Worm (Caenorhabditis elegans) whole organism, L4 larva: ENCODE data around the gene clc-11.
A peak's percentile ranks its signal among the peaks of the same experiment; 100 is the strongest.

ENCODE experiments used
- D1046.2 ChIP-seq: fragments of 200-800 bp; sonication (Bioruptor generic); IDR thresholded peaks from 2 replicates; pipeline ENCODE4 v1.3.6; 2022; ENCODE audit warnings: missing genetic modification characterization, missing compliant biosample characterization
- F10B5.3 ChIP-seq: sonication (generic microtip); optimal IDR thresholded peaks from 2 replicates; lab custom pipeline; 2016; ENCODE audit warnings: mild to moderate bottlenecking, missing genetic modification characterization, missing compliant biosample characterization
- F44E2.7 ChIP-seq: fragments of 200-800 bp; sonication (Bioruptor generic); IDR thresholded peaks from 2 replicates; pipeline ENCODE4 v2.1.2; 2022; ENCODE audit warnings: missing genetic modification characterization, missing compliant biosample characterization
- Y48G9A.11 ChIP-seq: fragments of 200-800 bp; sonication (Bioruptor generic); IDR thresholded peaks from 2 replicates; pipeline ENCODE4 v1.3.6; 2022; ENCODE audit warnings: missing genetic modification reagents, missing genetic modification characterization, missing compliant biosample characterization
- ZK337.2 ChIP-seq: fragments of 200-800 bp; sonication (Bioruptor generic); IDR thresholded peaks from 2 replicates; pipeline ENCODE4 v1.3.6; 2022; ENCODE audit warnings: missing genetic modification reagents, missing genetic modification characterization, missing compliant biosample characterization
- aha-1 ChIP-seq: fragments of 150-350 bp; peaks from one replicate; lab custom pipeline; 2014; ENCODE audit warnings: missing biosample characterization, missing genetic modification characterization
- aly-2 ChIP-seq: sonication (generic microtip); optimal IDR thresholded peaks from 2 replicates; lab custom pipeline; 2018; ENCODE audit warnings: missing biosample characterization, missing genetic modification characterization
- attf-4 ChIP-seq: sonication (generic microtip); optimal IDR thresholded peaks from 3 replicates; lab custom pipeline; 2017; ENCODE audit warnings: missing biosample characterization, missing genetic modification characterization
- ceh-20 ChIP-seq: fragments of 200-800 bp; sonication (Bioruptor generic); IDR thresholded peaks from 2 replicates; pipeline ENCODE4 v1.3.6; 2022; ENCODE audit warnings: missing genetic modification reagents, missing genetic modification characterization, missing compliant biosample characterization
- cey-2 ChIP-seq: sonication (generic microtip); optimal IDR thresholded peaks from 3 replicates; lab custom pipeline; 2017; ENCODE audit warnings: missing genetic modification characterization, mild to moderate bottlenecking, missing compliant biosample characterization, antibody characterized with exemption, borderline replicate concordance; ENCODE audit not compliant: insufficient read depth
- daf-16 ChIP-seq, 3 experiments: sonication (generic microtip); optimal IDR thresholded peaks; 2 replicates each; lab custom pipeline; 2016 to 2017; ENCODE audit warnings: missing genetic modification characterization in 3 of 3, missing genetic modification reagents in 3 of 3, mild to moderate bottlenecking in 2 of 3, missing compliant biosample characterization in 2 of 3, missing biosample characterization in 1 of 3, moderate library complexity in 1 of 3
- duxl-1 ChIP-seq: sonication (generic microtip); optimal IDR thresholded peaks from 2 replicates; lab custom pipeline; 2016; ENCODE audit warnings: mild to moderate bottlenecking, missing genetic modification characterization, moderate library complexity, missing compliant biosample characterization; ENCODE audit not compliant: poor library complexity
- hif-1 ChIP-seq, 2 experiments: sonication (generic microtip); optimal IDR thresholded peaks; 2 replicates each; lab custom pipeline; 2016 to 2017; ENCODE audit warnings: missing compliant biosample characterization in 2 of 2, missing genetic modification characterization in 2 of 2, missing genetic modification reagents in 2 of 2, missing genotype in 2 of 2, mild to moderate bottlenecking in 1 of 2
- hlh-30 ChIP-seq: sonication (generic microtip); optimal IDR thresholded peaks from 2 replicates; lab custom pipeline; 2017; ENCODE audit warnings: antibody characterized with exemption, mild to moderate bottlenecking, missing genetic modification characterization, missing compliant biosample characterization; ENCODE audit not compliant: insufficient read depth
- lim-7 ChIP-seq: fragments of 200-800 bp; sonication (Bioruptor generic); IDR thresholded peaks from 2 replicates; pipeline ENCODE4 v1.3.6; 2022; ENCODE audit warnings: missing genetic modification characterization, missing compliant biosample characterization
- lin-15B ChIP-seq: fragments of 150-350 bp; sonication (generic microtip); optimal IDR thresholded peaks from 3 replicates; lab custom pipeline; 2014; ENCODE audit warnings: missing biosample characterization, missing genetic modification characterization
- madf-9 ChIP-seq: fragments of 200-800 bp; sonication (Bioruptor generic); conservative IDR thresholded peaks from 2 replicates; pipeline ENCODE4 v1.3.6; 2022; ENCODE audit warnings: missing genetic modification reagents, missing genetic modification characterization, missing compliant biosample characterization
- mdl-1 ChIP-seq, 2 experiments: fragments of 150-350 bp in 1 of 2; sonication (generic microtip) in 1 of 2; optimal IDR thresholded peaks; 2 replicates each; lab custom pipeline; 2014 to 2017; ENCODE audit warnings: missing biosample characterization in 2 of 2, missing genetic modification characterization in 2 of 2
- nhr-10 ChIP-seq: fragments of 150-350 bp; optimal IDR thresholded peaks from 2 replicates; lab custom pipeline; 2014; ENCODE audit warnings: missing biosample characterization, missing genetic modification characterization
- nhr-11 ChIP-seq: fragments of 150-350 bp; optimal IDR thresholded peaks from 2 replicates; lab custom pipeline; 2014; ENCODE audit warnings: missing biosample characterization, missing genetic modification characterization
- nhr-28 ChIP-seq: fragments of 150-350 bp; optimal IDR thresholded peaks from 2 replicates; lab custom pipeline; 2014; ENCODE audit warnings: missing biosample characterization, missing genetic modification characterization
- nhr-76 ChIP-seq: fragments of 150-350 bp; optimal IDR thresholded peaks from 2 replicates; lab custom pipeline; 2014; ENCODE audit warnings: missing biosample characterization, missing genetic modification characterization
- nhr-77 ChIP-seq: fragments of 150-350 bp; optimal IDR thresholded peaks from 2 replicates; lab custom pipeline; 2014; ENCODE audit warnings: missing biosample characterization, missing genetic modification characterization
- php-3 ChIP-seq: fragments of 200-800 bp; sonication (Bioruptor generic); IDR thresholded peaks from 2 replicates; pipeline ENCODE4 v1.3.6; 2022; ENCODE audit warnings: missing genetic modification reagents, missing genetic modification characterization, missing compliant biosample characterization
- pqm-1 ChIP-seq: sonication (generic microtip); optimal IDR thresholded peaks from 2 replicates; lab custom pipeline; 2017; ENCODE audit warnings: missing biosample characterization, missing genetic modification characterization
- set-16 ChIP-seq: fragments of 200-800 bp; sonication (Bioruptor generic); IDR thresholded peaks from 2 replicates; pipeline ENCODE4 v1.3.6; 2022; ENCODE audit warnings: missing genetic modification reagents, missing genetic modification characterization, missing compliant biosample characterization
- snpc-1.2 ChIP-seq: fragments of 200-800 bp; sonication (Bioruptor generic); IDR thresholded peaks from 2 replicates; pipeline ENCODE4 v1.3.6; 2022; ENCODE audit warnings: missing genetic modification reagents, missing genetic modification characterization, missing compliant biosample characterization
- snpc-4 ChIP-seq: fragments of 150-350 bp; optimal IDR thresholded peaks from 2 replicates; lab custom pipeline; 2014; ENCODE audit warnings: missing biosample characterization, missing genetic modification characterization
- spr-1 ChIP-seq: sonication (generic microtip); optimal IDR thresholded peaks from 2 replicates; lab custom pipeline; 2016; ENCODE audit warnings: mild to moderate bottlenecking, missing genetic modification characterization, missing compliant biosample characterization
- tra-1 ChIP-seq: fragments of 200-800 bp; sonication (Bioruptor generic); IDR thresholded peaks from 2 replicates; pipeline ENCODE4 v1.3.6; 2022; ENCODE audit warnings: missing genetic modification reagents, missing genetic modification characterization, missing compliant biosample characterization
- unc-62 ChIP-seq, 3 experiments: fragments of 150-350 bp in 1 of 3; sonication (generic microtip); optimal IDR thresholded peaks in 2 of 3; peaks in 1 of 3; 1 replicate in 1 of 3; 2 replicates in 2 of 3; lab custom pipeline; 2014 to 2017; ENCODE audit warnings: missing biosample characterization in 3 of 3, missing genetic modification characterization in 3 of 3, missing genetic modification reagents in 3 of 3, missing genotype in 1 of 3
- ztf-11 ChIP-seq: fragments of 150-350 bp; optimal IDR thresholded peaks from 2 replicates; lab custom pipeline; 2014; ENCODE audit warnings: missing biosample characterization, missing genetic modification characterization

Gene clc-11

DNA sequence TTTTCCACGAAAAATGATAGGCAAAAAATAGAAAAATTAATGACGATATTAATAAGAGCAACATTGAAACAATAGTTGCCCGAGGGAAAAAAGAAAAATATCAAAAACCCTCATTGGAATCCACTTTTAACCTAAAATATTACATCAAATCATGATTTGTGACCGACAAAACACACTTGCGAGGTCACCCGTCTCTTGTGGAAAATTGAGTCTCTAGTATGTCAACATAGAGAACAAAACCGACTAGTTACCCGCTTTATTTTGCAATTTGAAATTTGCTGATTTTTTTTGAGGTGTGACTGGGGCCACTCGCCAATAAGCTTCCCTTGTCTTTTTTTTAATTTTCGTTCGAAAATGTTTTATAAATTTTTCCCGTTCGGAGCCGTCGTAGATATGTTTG, 36.3 kb upstream of the clc-11 start, which contains the start of gene cyp-33D1:
cyp-33D1 (minus strand) TSS at position 101 of the 400 bp plus-strand sequence.
- TF ChIP-seq F44E2.7: no peak
- TF ChIP-seq nhr-10 (tag; lab: Kevin White, UChicago): no peak
- TF ChIP-seq duxl-1 (tag; lab: Kevin White, UChicago): no peak
- TF ChIP-seq mdl-1 (tag; optimal IDR thresholded peaks at IDR 0.05; lab: Kevin White, UChicago): no peak
- no peak for TF ChIP-seq ztf-11 (tag; lab: Kevin White, UChicago)
- TF ChIP-seq madf-9 (GFP tag; lab: Robert Waterston, UW): no peak
- TF ChIP-seq hlh-30 (tag; lab: Kevin White, UChicago): no peak

DNA sequence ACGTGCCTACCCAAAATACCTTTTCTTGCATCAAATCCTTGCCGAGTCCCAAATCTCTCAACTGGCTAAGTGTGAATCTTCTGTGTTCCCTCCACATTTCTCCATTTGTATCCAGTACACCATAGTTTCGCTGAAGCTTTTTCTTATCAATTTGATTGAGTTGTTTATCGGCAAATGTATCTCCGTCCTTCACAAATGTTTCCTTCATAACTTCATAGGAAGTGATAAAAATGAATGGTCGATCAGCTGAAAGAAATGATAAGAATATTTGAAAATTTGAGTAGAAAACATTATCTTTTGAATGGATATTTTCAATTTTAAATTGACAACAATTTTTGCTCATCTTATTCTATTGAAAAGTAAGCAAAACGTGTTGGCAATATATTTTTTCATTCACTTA, 35.8 kb upstream of the clc-11 start:
- TF ChIP-seq daf-16 (GFP tag; optimal IDR thresholded peaks at IDR 0.05; lab: Kevin White, UChicago): no peak
- TF ChIP-seq daf-16 (tag; optimal IDR thresholded peaks at IDR 0.05; lab: Kevin White, UChicago): peak; percentile 77
- TF ChIP-seq pqm-1 (tag; lab: Kevin White, UChicago): peak; percentile 59
- TF ChIP-seq attf-4 (tag; lab: Kevin White, UChicago): no peak
- TF ChIP-seq spr-1: no peak
- peak; percentile 58 for TF ChIP-seq nhr-28 (tag; lab: Kevin White, UChicago)
- TF ChIP-seq php-3 (GFP tag; lab: Robert Waterston, UW): peak; percentile 44; the same call in 1 of the 2 replicates
- TF ChIP-seq snpc-4: no peak

DNA sequence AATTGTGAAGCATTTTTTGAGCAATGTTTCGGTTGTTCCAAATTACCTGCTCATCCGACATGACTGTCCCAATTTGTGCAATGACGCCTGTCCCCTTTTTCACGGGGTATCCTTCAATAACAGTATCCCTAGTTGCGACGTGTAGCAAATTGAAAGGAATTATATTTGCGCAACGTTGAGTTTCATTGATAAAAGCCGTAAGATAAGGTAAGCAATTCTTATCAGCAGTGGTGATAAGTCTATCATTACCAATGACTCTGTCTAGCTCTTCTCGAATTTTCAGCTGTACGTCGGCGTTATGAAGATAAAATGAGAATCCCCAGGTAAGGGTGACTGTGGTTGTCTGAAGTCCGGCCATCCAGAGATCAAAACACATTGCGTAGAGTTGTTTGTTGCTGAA, 34.7 kb upstream of the clc-11 start:
- no peak for TF ChIP-seq snpc-1.2 (GFP tag; lab: Robert Waterston, UW)
- TF ChIP-seq hif-1 (tag; optimal IDR thresholded peaks at IDR 0.05; lab: Kevin White, UChicago): no peak
- no peak for TF ChIP-seq nhr-77 (tag; lab: Kevin White, UChicago)
- no peak for TF ChIP-seq ceh-20 (GFP tag; lab: Robert Waterston, UW)
- TF ChIP-seq aly-2 (tag; lab: Kevin White, UChicago): no peak
- TF ChIP-seq F10B5.3 (tag; lab: Kevin White, UChicago): no peak

DNA sequence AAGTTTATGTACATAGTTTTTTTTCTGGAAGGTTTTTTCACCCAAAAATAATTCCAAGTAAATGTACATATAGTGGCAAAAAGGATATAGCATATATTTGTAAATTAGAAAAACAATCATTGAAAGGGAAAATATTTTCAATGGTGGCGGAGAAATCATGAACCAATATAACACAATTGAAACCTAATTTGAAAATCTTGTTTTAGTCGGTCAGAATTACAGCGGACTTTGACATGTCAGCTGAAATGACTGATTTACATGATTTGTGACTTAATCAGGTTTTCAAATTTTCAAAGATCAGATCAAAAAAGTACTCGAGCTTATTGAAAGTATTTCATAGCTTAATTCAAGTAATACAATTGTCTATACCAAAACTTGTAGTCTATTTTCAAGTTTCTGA, 32.3 kb upstream of the clc-11 start, which contains the start of gene K05D4.9:
K05D4.9 (minus strand) TSS at position 101 of the 400 bp plus-strand sequence.
- no peak for TF ChIP-seq D1046.2 (GFP tag; lab: Robert Waterston, UW)
- TF ChIP-seq unc-62 (GFP tag; optimal IDR thresholded peaks at IDR 0.05 in 1 of 2; lab: Kevin White, UChicago): peak in 1 of 2 experiments; percentile 41
- TF ChIP-seq unc-62 (tag; optimal IDR thresholded peaks at IDR 0.05; lab: Kevin White, UChicago): no peak

DNA sequence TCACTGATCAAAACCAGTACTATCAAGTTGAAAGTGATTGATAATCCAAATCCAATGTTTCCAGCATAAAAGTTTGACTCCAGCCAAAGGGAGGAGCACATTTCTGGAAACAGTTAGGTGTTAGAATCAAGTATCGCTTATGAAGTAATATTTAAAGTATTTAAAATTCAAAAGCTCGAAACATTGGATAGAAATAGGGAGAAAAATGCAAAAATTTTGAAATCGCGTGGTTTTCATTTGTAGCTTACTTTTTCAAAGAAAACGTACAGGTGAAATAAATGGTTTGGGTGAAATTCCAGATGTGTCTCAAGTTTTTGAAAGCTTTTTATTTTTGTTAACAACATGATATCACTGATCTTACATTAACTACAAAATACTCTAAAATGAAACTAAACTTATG, 29.6 kb upstream of the clc-11 start, which contains the start of gene str-111:
str-111 (minus strand) TSS at position 101 of the 400 bp plus-strand sequence.
- TF ChIP-seq tra-1 (GFP tag; lab: Robert Waterston, UW): no peak
- TF ChIP-seq lin-15B (tag; lab: Kevin White, UChicago): no peak
- no peak for TF ChIP-seq D1046.2 (GFP tag; lab: Robert Waterston, UW)
- TF ChIP-seq set-16: no peak
- TF ChIP-seq nhr-76 (tag; lab: Kevin White, UChicago): no peak
- no peak for TF ChIP-seq aha-1 (tag; lab: Kevin White, UChicago)
- no peak for TF ChIP-seq lim-7 (GFP tag; lab: Robert Waterston, UW)
- no peak for TF ChIP-seq Y48G9A.11
- no peak for TF ChIP-seq cey-2
- no peak for TF ChIP-seq nhr-11 (tag; lab: Kevin White, UChicago)
- TF ChIP-seq ZK337.2: no peak
